Worm (Caenorhabditis elegans) whole organism, L2 larva: ENCODE measurements around the gene faah-2.

Experiments used
- nhr-11 ChIP-seq: fragments of 150-350 bp; optimal IDR thresholded peaks from 2 replicates; lab custom pipeline; 2014; ENCODE audit warnings: missing biosample characterization, missing genetic modification characterization
- sem-4 ChIP-seq: fragments of 150-350 bp; optimal IDR thresholded peaks from 2 replicates; lab custom pipeline; 2014; ENCODE audit warnings: missing biosample characterization, missing genetic modification reagents, missing genetic modification characterization

DNA sequence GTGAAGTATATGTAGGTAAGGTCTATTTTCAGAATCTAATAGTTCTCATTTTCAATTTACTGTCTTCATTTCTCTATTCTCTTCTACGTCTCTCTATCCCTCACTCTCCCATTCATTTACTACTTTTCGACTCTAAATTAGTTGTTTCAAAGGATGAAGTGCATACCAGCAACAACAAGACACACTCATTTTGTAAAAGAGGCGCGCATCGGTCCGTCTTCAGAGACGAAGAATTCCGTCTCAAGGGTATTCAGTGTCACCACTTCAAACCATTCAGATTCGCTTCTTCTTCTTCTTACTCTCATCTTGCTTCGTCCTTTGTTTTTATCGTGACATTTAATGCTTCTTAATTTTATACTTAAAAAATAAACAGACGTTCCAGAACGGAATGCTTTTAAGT lies 19.1 kb downstream of the faah-2 start:
- TF ChIP-seq sem-4 (tag; lab: Kevin White, UChicago) (no peak), nhr-11 (tag; lab: Kevin White, UChicago) (no peak)
